Worm (Caenorhabditis elegans): ENCODE measurements around the gene F13B12.7.
A peak's percentile ranks its signal among the peaks of the same experiment; 100 is the strongest.

The F13B12.7 gene

DNA sequence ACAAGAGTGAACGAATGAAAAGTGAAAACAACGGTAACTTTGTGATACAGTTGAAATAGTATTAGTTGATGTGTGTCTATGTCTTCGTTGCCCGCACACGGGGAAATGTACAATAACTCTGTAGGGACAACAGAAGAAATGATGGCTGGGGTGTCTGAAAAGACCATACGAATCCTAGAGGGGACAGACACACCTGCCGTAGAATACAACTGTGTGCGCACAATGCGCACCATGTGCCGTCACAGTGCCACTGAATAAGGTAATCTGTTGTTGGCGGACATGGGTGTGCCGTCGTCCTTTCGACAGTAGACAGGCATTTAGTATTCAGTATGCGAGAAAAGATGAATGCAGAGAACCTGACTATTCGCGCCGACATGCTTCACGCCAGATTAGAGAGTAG is 22.4 kb upstream of the F13B12.7 start:
- TF ChIP-seq mml-1 (tag; optimal IDR thresholded peaks at IDR 0.05) (no peak), eor-1 (tag; optimal IDR thresholded peaks at IDR 0.05) (no peak), unc-62 (GFP tag; optimal IDR thresholded peaks at IDR 0.05) (no peak), fos-1 (tag; optimal IDR thresholded peaks at IDR 0.05) (no peak), nhr-28 (tag; optimal IDR thresholded peaks at IDR 0.05) (no peak), jun-1 (tag; optimal IDR thresholded peaks at IDR 0.05) (no peak), ztf-11 (tag; optimal IDR thresholded peaks at IDR 0.05) (no peak), egl-5 (tag; optimal IDR thresholded peaks at IDR 0.05) (no peak), skn-1 (tag; optimal IDR thresholded peaks at IDR 0.05) (no peak), elt-2 (tag; optimal IDR thresholded peaks at IDR 0.05) (no peak), sea-2 (GFP tag; optimal IDR thresholded peaks at IDR 0.05) (no peak), pha-4 (tag; optimal IDR thresholded peaks at IDR 0.05) (no peak), mdl-1 (tag; optimal IDR thresholded peaks at IDR 0.05) (no peak)

- TF ChIP-seq nfya-1 (tag; optimal IDR thresholded peaks at IDR 0.05; ENCODE audit: insufficient read depth): no peak
- no peak for TF ChIP-seq unc-39 (tag; optimal IDR thresholded peaks at IDR 0.05)
- TF ChIP-seq mml-1 (tag; optimal IDR thresholded peaks at IDR 0.05): no peak
- no peak for TF ChIP-seq nhr-76 (tag; optimal IDR thresholded peaks at IDR 0.05)
- no peak for TF ChIP-seq nhr-11 (tag; optimal IDR thresholded peaks at IDR 0.05)
These were observed 21.4 kb upstream of the F13B12.7 start for ce11 chrIV:10422230-10422629.

ce11 chrIV:10424535-10424934 is 19.1 kb upstream of the F13B12.7 start, which contains the start of gene F13B12.1:
Gene F13B12.1 (minus strand): TSS chrIV:10424635.
- no peak for TF ChIP-seq ama-1 (optimal IDR thresholded peaks at IDR 0.05)
- TF ChIP-seq zag-1 (tag; optimal IDR thresholded peaks at IDR 0.05): peak; percentile 25

DNA sequence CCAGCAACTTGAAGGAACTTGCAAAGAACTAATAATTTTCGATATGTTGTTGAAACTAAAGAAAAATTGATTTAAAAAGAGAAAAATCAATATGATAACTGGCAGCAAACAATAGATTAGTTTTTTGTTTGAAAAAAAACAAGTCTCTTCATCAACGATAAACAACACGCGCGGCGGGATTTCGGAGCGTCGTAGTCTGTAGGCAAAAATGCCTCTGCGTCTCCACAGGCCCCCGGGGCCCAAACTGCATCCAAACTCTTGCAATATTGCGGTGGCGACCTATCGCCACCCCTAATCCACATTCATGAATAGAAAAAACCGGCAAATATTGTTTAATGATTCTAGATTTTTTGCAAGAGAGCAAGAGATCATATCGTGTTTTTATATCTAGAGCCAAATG is 18.5 kb upstream of the F13B12.7 start:
- TF ChIP-seq ama-1 (optimal IDR thresholded peaks at IDR 0.05): no peak
- TF ChIP-seq nhr-43 (tag; optimal IDR thresholded peaks at IDR 0.05; ENCODE audit: poor library complexity, severe bottlenecking): no peak
- TF ChIP-seq ceh-82 (tag; optimal IDR thresholded peaks at IDR 0.05): no peak
- no peak for TF ChIP-seq fos-1 (tag; optimal IDR thresholded peaks at IDR 0.05)
- TF ChIP-seq nfya-1 (tag; optimal IDR thresholded peaks at IDR 0.05; ENCODE audit: insufficient read depth): peak; percentile 56
- no peak for TF ChIP-seq zag-1 (tag; optimal IDR thresholded peaks at IDR 0.05)
- no peak for TF ChIP-seq mdl-1 (tag; optimal IDR thresholded peaks at IDR 0.05)
- TF ChIP-seq R02D3.7 (tag; optimal IDR thresholded peaks at IDR 0.05): no peak
- no peak for TF ChIP-seq pqm-1 (tag; optimal IDR thresholded peaks at IDR 0.05)
- TF ChIP-seq nhr-25 (tag; optimal IDR thresholded peaks at IDR 0.05): peak; percentile 28
- no peak for TF ChIP-seq ceh-16 (tag; optimal IDR thresholded peaks at IDR 0.05)
- TF ChIP-seq ztf-4 (tag; optimal IDR thresholded peaks at IDR 0.05): no peak
- TF ChIP-seq elt-1 (tag; optimal IDR thresholded peaks at IDR 0.05): no peak
- peak; percentile 65 for TF ChIP-seq pha-4 (tag; optimal IDR thresholded peaks at IDR 0.05)
- no peak for TF ChIP-seq nhr-23 (tag; optimal IDR thresholded peaks at IDR 0.05)
- TF ChIP-seq lsy-12 (tag; optimal IDR thresholded peaks at IDR 0.05): no peak
- TF ChIP-seq egl-5 (tag; optimal IDR thresholded peaks at IDR 0.05): no peak
- TF ChIP-seq nhr-76 (tag; optimal IDR thresholded peaks at IDR 0.05): no peak
- TF ChIP-seq ZK546.5 (tag; optimal IDR thresholded peaks at IDR 0.05): no peak
- no peak for TF ChIP-seq tbx-2 (tag; optimal IDR thresholded peaks at IDR 0.05)
- peak; percentile 25 for TF ChIP-seq lin-15B (tag; optimal IDR thresholded peaks at IDR 0.05)
- TF ChIP-seq ztf-11 (tag; optimal IDR thresholded peaks at IDR 0.05): no peak
- TF ChIP-seq nhr-237 (tag; optimal IDR thresholded peaks at IDR 0.05): no peak
- TF ChIP-seq unc-39 (tag; optimal IDR thresholded peaks at IDR 0.05): no peak
- no peak for TF ChIP-seq fkh-10 (GFP tag; optimal IDR thresholded peaks at IDR 0.05)
- no peak for TF ChIP-seq ceh-9 (tag; optimal IDR thresholded peaks at IDR 0.05)
- no peak for TF ChIP-seq nhr-11 (tag; optimal IDR thresholded peaks at IDR 0.05)
- no peak for TF ChIP-seq eor-1 (tag; optimal IDR thresholded peaks at IDR 0.05)
- TF ChIP-seq lin-39 (tag; optimal IDR thresholded peaks at IDR 0.05): no peak
- peak; percentile 33 for TF ChIP-seq elt-2 (tag; optimal IDR thresholded peaks at IDR 0.05)
- no peak for TF ChIP-seq skn-1 (tag; optimal IDR thresholded peaks at IDR 0.05)
- TF ChIP-seq egl-27 (tag; optimal IDR thresholded peaks at IDR 0.05): no peak
- TF ChIP-seq hmg-11 (tag; optimal IDR thresholded peaks at IDR 0.05): peak; percentile 69
- TF ChIP-seq daf-12 (tag; optimal IDR thresholded peaks at IDR 0.05): no peak

All from whole organism, L3 larva.